Worm (Caenorhabditis elegans): ENCODE measurements around the gene piit-1.
A peak's percentile ranks its signal among the peaks of the same experiment; 100 is the strongest.

Gene piit-1

DNA sequence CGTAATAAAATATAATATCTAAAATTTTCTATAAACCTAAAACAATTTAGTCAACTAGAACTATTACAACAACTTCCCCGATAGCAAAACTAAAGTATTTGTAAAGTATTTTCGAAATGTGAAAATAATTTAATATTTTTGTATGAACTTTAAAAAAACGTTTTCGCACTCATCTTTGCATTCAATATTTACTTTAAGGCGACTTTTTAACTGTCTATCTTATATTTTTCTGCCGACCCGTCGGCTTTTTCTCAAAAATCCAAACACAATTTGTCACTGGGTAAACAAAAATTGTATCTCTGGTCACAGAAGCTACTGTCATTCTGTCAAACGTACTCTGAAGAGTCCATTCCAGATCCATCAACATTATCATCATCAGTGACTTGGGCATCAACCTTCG, 4.7 kb downstream of the piit-1 start:
- TF ChIP-seq ceh-63 (GFP tag; optimal IDR thresholded peaks at IDR 0.05) (no peak), nhr-77 (tag; optimal IDR thresholded peaks at IDR 0.05) (peak; percentile 32), ceh-82 (tag; optimal IDR thresholded peaks at IDR 0.05) (peak in 1 of 3 experiments; percentile 10), lin-35 (GFP tag; optimal IDR thresholded peaks at IDR 0.05) (no peak), lsy-2 (tag; optimal IDR thresholded peaks at IDR 0.05) (no peak), hlh-17 (GFP tag; optimal IDR thresholded peaks at IDR 0.05; ENCODE audit: borderline replicate concordance) (no peak)

DNA sequence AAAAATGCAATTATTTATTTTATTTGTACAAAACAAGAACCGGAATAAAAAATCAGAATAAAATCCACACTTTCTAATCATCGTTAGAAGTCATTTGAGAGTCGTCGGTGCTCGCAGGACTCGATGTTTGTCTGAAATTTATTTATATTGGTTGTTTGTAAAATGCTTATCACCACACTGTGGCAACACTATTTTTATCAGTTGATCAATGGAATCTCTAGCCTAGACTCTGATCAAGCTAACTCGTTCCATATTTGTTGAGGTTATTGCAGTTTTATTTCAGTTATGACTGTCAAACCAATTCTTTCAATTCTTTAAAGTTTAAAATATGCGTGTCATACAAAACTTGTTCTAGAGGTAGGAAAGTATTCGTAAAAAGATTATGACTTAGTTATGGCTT, 5.5 kb downstream of the piit-1 start, which contains the start of gene dhs-20:
Gene dhs-20 (minus strand): TSS at position 80 of the 400 bp plus-strand sequence.
- no peak for TF ChIP-seq nhr-76 (tag; optimal IDR thresholded peaks at IDR 0.05)
- no peak for TF ChIP-seq alr-1 (tag; optimal IDR thresholded peaks at IDR 0.05; ENCODE audit: borderline replicate concordance)
- TF ChIP-seq nhr-77 (tag; optimal IDR thresholded peaks at IDR 0.05) = no peak
- TF ChIP-seq elt-2 (tag; optimal IDR thresholded peaks at IDR 0.05) = peak; percentile 68
- no peak for TF ChIP-seq rnt-1 (tag; optimal IDR thresholded peaks at IDR 0.05)

- TF ChIP-seq tbx-2 (tag; optimal IDR thresholded peaks at IDR 0.05) (no peak), efl-1 (optimal IDR thresholded peaks at IDR 0.05) (no peak), efl-1 (GFP tag; optimal IDR thresholded peaks at IDR 0.05 in 1 of 2) (peak in 1 of 2 experiments; percentile 60)
These were observed 9.1 kb downstream of the piit-1 start, which contains the start of gene F35B12.9 for ce11 chrV:11600800-11601199. F35B12.9 (plus strand) TSS chrV:11601171.

DNA sequence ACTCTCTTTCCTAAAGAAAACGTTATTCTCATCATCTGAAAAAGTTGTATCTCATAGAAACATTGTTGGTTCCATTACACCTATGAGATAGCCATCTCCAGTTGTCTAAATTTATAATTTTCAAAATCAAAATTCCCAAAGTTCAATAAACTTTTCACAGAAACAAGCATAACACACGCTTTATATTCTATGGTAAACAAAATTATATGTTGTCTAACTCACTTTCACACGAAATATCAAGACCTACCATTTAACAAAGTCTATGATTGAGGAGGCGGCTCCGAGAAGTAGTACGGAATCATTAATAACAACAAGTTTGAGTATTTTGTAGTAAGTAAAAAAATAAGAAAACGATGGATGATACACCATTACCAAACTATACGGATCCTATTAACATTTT, 11.1 kb downstream of the piit-1 start, which contains the start of gene srx-84:
Gene srx-84 (plus strand): TSS at position 301 of the 400 bp plus-strand sequence.
- TF ChIP-seq lin-13 (GFP tag; optimal IDR thresholded peaks at IDR 0.05) (no peak), skn-1 (tag; optimal IDR thresholded peaks at IDR 0.05) (no peak), unc-62 (GFP tag; optimal IDR thresholded peaks at IDR 0.05) (no peak), lin-14 (GFP tag; optimal IDR thresholded peaks at IDR 0.05) (no peak), fkh-4 (tag; optimal IDR thresholded peaks at IDR 0.05; ENCODE audit: borderline replicate concordance) (no peak), elt-3 (tag; optimal IDR thresholded peaks at IDR 0.05) (no peak), ceh-88 (GFP tag; IDR thresholded peaks at IDR 0.05) (no peak), grh-1 (GFP tag; IDR thresholded peaks at IDR 0.05) (no peak), nhr-19 (GFP tag; conservative IDR thresholded peaks at IDR 0.05) (no peak), ceh-8 (GFP tag; optimal IDR thresholded peaks at IDR 0.05) (no peak), lsy-2 (tag; optimal IDR thresholded peaks at IDR 0.05) (no peak), nhr-20 (tag; optimal IDR thresholded peaks at IDR 0.05) (no peak)

DNA sequence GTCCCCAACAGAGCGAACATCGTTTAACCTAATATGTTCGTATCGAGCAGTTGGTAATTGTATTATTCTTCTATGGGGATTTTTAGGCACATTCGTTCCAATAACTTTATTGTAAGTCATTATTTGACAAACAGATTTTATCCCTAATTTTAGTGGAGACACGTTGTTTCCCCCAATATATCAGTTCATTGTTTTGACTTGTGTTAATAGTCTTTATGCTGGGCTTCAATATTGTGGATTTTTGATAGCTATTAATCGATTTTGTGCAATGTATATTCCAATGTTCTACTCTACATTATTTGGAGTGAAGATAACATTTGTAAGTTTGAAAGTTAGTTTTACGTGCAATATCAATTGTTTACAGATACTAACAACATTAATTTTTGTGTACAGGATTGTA, 16.1 kb downstream of the piit-1 start:
- no peak for TF ChIP-seq ceh-8 (GFP tag; optimal IDR thresholded peaks at IDR 0.05)
- TF ChIP-seq lin-14 (GFP tag; optimal IDR thresholded peaks at IDR 0.05) = no peak
- TF ChIP-seq dsc-1 (tag; optimal IDR thresholded peaks at IDR 0.05) = no peak
- TF ChIP-seq Y116A8C.19 (tag; optimal IDR thresholded peaks at IDR 0.05; ENCODE audit: borderline replicate concordance) = no peak
- no peak for TF ChIP-seq mab-9 (GFP tag; IDR thresholded peaks at IDR 0.05)
- TF ChIP-seq fos-1 (tag; optimal IDR thresholded peaks at IDR 0.05) = no peak
- no peak for TF ChIP-seq F16B12.6 (tag; optimal IDR thresholded peaks at IDR 0.05)
- no peak for TF ChIP-seq alr-1 (tag; optimal IDR thresholded peaks at IDR 0.05; ENCODE audit: borderline replicate concordance)
- TF ChIP-seq lir-3 (tag; optimal IDR thresholded peaks at IDR 0.05; ENCODE audit: poor library complexity) = no peak
- TF ChIP-seq vab-15 (tag; optimal IDR thresholded peaks at IDR 0.05) = no peak
- TF ChIP-seq nhr-85 (tag) = no peak

DNA sequence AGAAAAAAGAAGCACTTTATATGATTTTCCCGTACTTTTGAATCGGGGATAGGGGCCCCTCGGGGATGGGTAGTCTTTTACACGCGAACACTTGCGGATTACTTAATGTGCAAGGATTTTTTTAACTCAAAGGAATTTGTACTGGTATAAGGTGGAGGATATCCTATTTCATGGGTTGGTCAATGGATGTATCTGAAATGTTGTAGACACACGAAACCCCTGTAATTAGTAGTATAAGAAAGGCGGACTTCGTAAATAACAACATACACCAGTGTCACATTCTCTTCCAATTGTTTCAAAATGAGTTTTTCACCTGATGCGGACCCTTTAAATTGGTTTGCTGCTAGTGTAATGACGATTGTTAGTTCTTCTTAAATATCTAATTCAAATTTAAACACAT, 16.5 kb downstream of the piit-1 start, which contains the start of gene srx-80:
Gene srx-80 (plus strand): TSS at position 301 of the 400 bp plus-strand sequence.
- no peak for TF ChIP-seq ceh-88 (GFP tag; IDR thresholded peaks at IDR 0.05)
- TF ChIP-seq efl-1 (optimal IDR thresholded peaks at IDR 0.05) = no peak
- peak in 1 of 2 experiments; percentile 75 for TF ChIP-seq efl-1 (GFP tag; optimal IDR thresholded peaks at IDR 0.05 in 1 of 2)
